Fruit fly (Drosophila melanogaster): ENCODE data around the gene CG1571.
A peak's percentile ranks its signal among the peaks of the same experiment; 100 is the strongest.

CG1571 gene

dm6 chrX:8092075-8092682 is 16.5 kb downstream of the CG1571 start (continued):
- peak; percentile 91 for TF ChIP-seq esg (GFP tag; conservative IDR thresholded peaks at IDR 0.05)
- peak; percentile 28 for TF ChIP-seq Myb (GFP tag; optimal IDR thresholded peaks at IDR 0.05)
- TF ChIP-seq Vsx1 (GFP tag; optimal IDR thresholded peaks at IDR 0.05): peak; percentile 90
- no peak for TF ChIP-seq CG14965 (GFP tag; optimal IDR thresholded peaks at IDR 0.05; ENCODE audit: borderline replicate concordance)
- TF ChIP-seq Ets97D (GFP tag; optimal IDR thresholded peaks at IDR 0.05): peak; percentile 48
- no peak for TF ChIP-seq inv (GFP tag; IDR thresholded peaks at IDR 0.05; ENCODE audit: partially characterized antibody)
- peak; percentile 66 for TF ChIP-seq CG10959 (GFP tag; IDR thresholded peaks at IDR 0.05)
- peak; percentile 70 for TF ChIP-seq CG2116 (GFP tag; optimal IDR thresholded peaks at IDR 0.05)
- TF ChIP-seq vfl (GFP tag; optimal IDR thresholded peaks at IDR 0.05): peak; percentile 71
- TF ChIP-seq Dip3 (GFP tag; optimal IDR thresholded peaks at IDR 0.05): peak; percentile 69
- TF ChIP-seq CG1529 (GFP tag; optimal IDR thresholded peaks at IDR 0.05): peak; percentile 93
- peak; percentile 49 for TF ChIP-seq eyg (GFP tag; optimal IDR thresholded peaks at IDR 0.05)
- peak; percentile 78 for TF ChIP-seq CG31388 (GFP tag; optimal IDR thresholded peaks at IDR 0.05)
- peak; percentile 87 for TF ChIP-seq al (GFP tag; IDR thresholded peaks at IDR 0.05)
- TF ChIP-seq Sry-δ (GFP tag; optimal IDR thresholded peaks at IDR 0.05): peak; percentile 21
- peak; percentile 93 for TF ChIP-seq Ssrp (tag; optimal IDR thresholded peaks at IDR 0.05)
- TF ChIP-seq Kr (GFP tag; optimal IDR thresholded peaks at IDR 0.05): no peak
- peak; percentile 69; the same call in 1 of the 2 replicates for TF ChIP-seq GATAe (GFP tag; conservative IDR thresholded peaks at IDR 0.05)
- TF ChIP-seq ranshi (GFP tag; IDR thresholded peaks at IDR 0.05): peak; percentile 87
- peak; percentile 84 for TF ChIP-seq D19B (GFP tag; optimal IDR thresholded peaks at IDR 0.05)
- TF ChIP-seq CG7839 (tag; optimal IDR thresholded peaks at IDR 0.05): peak; percentile 97
- TF ChIP-seq CHES-1-like (GFP tag; optimal IDR thresholded peaks at IDR 0.05): peak; percentile 73
- TF ChIP-seq CG34224 (GFP tag; IDR thresholded peaks at IDR 0.05; ENCODE audit: partially characterized antibody): no peak
- peak; percentile 83 for TF ChIP-seq CG15514 (GFP tag; optimal IDR thresholded peaks at IDR 0.05)
- peak; percentile 95 for TF ChIP-seq CG12104 (GFP tag; optimal IDR thresholded peaks at IDR 0.05)
- peak; percentile 86 for TF ChIP-seq Gug (GFP tag; IDR thresholded peaks at IDR 0.05)
- TF ChIP-seq Ptx1 (GFP tag; IDR thresholded peaks at IDR 0.05): peak; percentile 96
- peak; percentile 56 for TF ChIP-seq ab (GFP tag; optimal IDR thresholded peaks at IDR 0.05)
- TF ChIP-seq CG1233 (GFP tag; optimal IDR thresholded peaks at IDR 0.05): peak; percentile 93
- no peak for TF ChIP-seq hth (optimal IDR thresholded peaks at IDR 0.05)
- peak; percentile 86 for TF ChIP-seq Med (GFP tag)
- TF ChIP-seq tup (GFP tag; optimal IDR thresholded peaks at IDR 0.05): peak; percentile 44
- peak; percentile 93 for TF ChIP-seq fd3F (GFP tag; optimal IDR thresholded peaks at IDR 0.05)
- TF ChIP-seq trem (tag; optimal IDR thresholded peaks at IDR 0.05): peak; percentile 88
- TF ChIP-seq trh (GFP tag; optimal IDR thresholded peaks at IDR 0.05): peak; percentile 85
- peak; percentile 92 for TF ChIP-seq slbo (GFP tag; IDR thresholded peaks at IDR 0.05)
- TF ChIP-seq CTCF (GFP tag; optimal IDR thresholded peaks at IDR 0.05): peak; percentile 61
- peak; percentile 66 for TF ChIP-seq gt (GFP tag; IDR thresholded peaks at IDR 0.05)
- TF ChIP-seq repo (GFP tag; optimal IDR thresholded peaks at IDR 0.05): peak; percentile 64
- TF ChIP-seq wor (GFP tag; IDR thresholded peaks at IDR 0.05): peak; percentile 89
- TF ChIP-seq vvl (GFP tag; IDR thresholded peaks at IDR 0.05): peak; percentile 91
- peak; percentile 64 for TF ChIP-seq CG1603 (tag; optimal IDR thresholded peaks at IDR 0.05)
- peak; percentile 92 for TF ChIP-seq sob (GFP tag; IDR thresholded peaks at IDR 0.05)
- TF ChIP-seq CG3995 (GFP tag; optimal IDR thresholded peaks at IDR 0.05): peak; percentile 37
- peak; percentile 71 for TF ChIP-seq CG16863 (GFP tag; optimal IDR thresholded peaks at IDR 0.05)
- peak; percentile 87 for TF ChIP-seq onecut (GFP tag; IDR thresholded peaks at IDR 0.05)
- no peak for TF ChIP-seq hbn (GFP tag; IDR thresholded peaks at IDR 0.05; ENCODE audit: partially characterized antibody)
- 0 out of 2 replicates have a peak, but pooled peaks have one; percentile 17 for TF ChIP-seq Bgb (GFP tag; IDR thresholded peaks at IDR 0.05; ENCODE audit: partially characterized antibody)
- TF ChIP-seq kni (GFP tag; optimal IDR thresholded peaks at IDR 0.05): peak; percentile 95
- peak; percentile 80; the same call in 3 of the 4 replicates for TF ChIP-seq chinmo (GFP tag; IDR thresholded peaks at IDR 0.05; ENCODE audit: partially characterized antibody)
- TF ChIP-seq CG6813 (GFP tag; optimal IDR thresholded peaks at IDR 0.05): peak; percentile 92
